Worm (Caenorhabditis elegans) whole organism, early embryonic: ENCODE results near the gene F59B10.2.

ENCODE experiments used
- B0310.2 ChIP-seq: sonication (generic microtip); optimal IDR thresholded peaks from 2 replicates; lab custom pipeline; 2016; ENCODE audit warnings: mild to moderate bottlenecking, missing genetic modification characterization, missing compliant biosample characterization
- aly-1 ChIP-seq: sonication (generic microtip); optimal IDR thresholded peaks from 2 replicates; lab custom pipeline; 2016; ENCODE audit warnings: missing genetic modification characterization, missing compliant biosample characterization
- ama-1 ChIP-seq: fragments of 150-350 bp; optimal IDR thresholded peaks from 2 replicates; lab custom pipeline; 2014
- ceh-13 ChIP-seq: fragments of 200-800 bp; sonication (Bioruptor generic); optimal IDR thresholded peaks from 2 replicates; lab custom pipeline; 2018; ENCODE audit warnings: mild to moderate bottlenecking, missing genetic modification characterization, missing compliant biosample characterization
- ets-7 ChIP-seq: sonication (generic microtip); optimal IDR thresholded peaks from 2 replicates; lab custom pipeline; 2016; ENCODE audit warnings: missing genotype, missing genetic modification characterization, missing compliant biosample characterization
- flt-1 ChIP-seq: fragments of 200-800 bp; sonication (Bioruptor generic); IDR thresholded peaks from 2 replicates; pipeline ENCODE4 v1.3.6; 2022; ENCODE audit warnings: missing genetic modification characterization, missing compliant biosample characterization
- hmbx-1 ChIP-seq: sonication (generic microtip); optimal IDR thresholded peaks from 2 replicates; lab custom pipeline; 2016; ENCODE audit warnings: mild to moderate bottlenecking, missing genetic modification characterization, missing compliant biosample characterization
- pes-1 ChIP-seq: fragments of 200-800 bp; sonication (Bioruptor generic); IDR thresholded peaks from 2 replicates; pipeline ENCODE4 v1.3.6; 2022; ENCODE audit warnings: missing genetic modification reagents, missing genetic modification characterization, missing compliant biosample characterization
- scrt-1 ChIP-seq: fragments of 200-800 bp; sonication (Bioruptor generic); IDR thresholded peaks from 2 replicates; pipeline ENCODE4 v1.3.6; 2022; ENCODE audit warnings: missing genetic modification characterization, missing compliant biosample characterization
- tbx-11 ChIP-seq: fragments of 200-800 bp; sonication (Bioruptor generic); IDR thresholded peaks from 2 replicates; pipeline ENCODE4 v1.3.6; 2022; ENCODE audit warnings: missing genetic modification characterization, missing compliant biosample characterization

ce11 chrII:10531604-10532003, 22.0 kb upstream of the F59B10.2 start:
- TF ChIP-seq hmbx-1 (tag; lab: Kevin White, UChicago) (no peak), scrt-1 (GFP tag; lab: Robert Waterston, UW) (no peak), ceh-13 (GFP tag; lab: Kevin White, UChicago) (no peak), flt-1 (GFP tag; lab: Robert Waterston, UW) (no peak), tbx-11 (GFP tag; lab: Robert Waterston, UW) (no peak), ama-1 (lab: Kevin White, UChicago) (no peak), pes-1 (GFP tag; lab: Robert Waterston, UW) (no peak), ets-7 (tag; lab: Kevin White, UChicago) (no peak), aly-1 (tag; lab: Kevin White, UChicago) (no peak), B0310.2 (no peak)
